Fruit fly (Drosophila melanogaster) whole organism, adult: ENCODE measurements around the gene CG7251.

Experiments
- CG12768 ChIP-seq: fragments of 200-800 bp; sonication (Bioruptor generic); optimal IDR thresholded peaks from 2 replicates; lab custom pipeline; 2017; ENCODE audit warnings: missing biosample characterization, missing genetic modification characterization, mild to moderate bottlenecking, moderate library complexity, missing genetic modification reagents
- CG1620 ChIP-seq: fragments of 200-800 bp; sonication (Bioruptor generic); optimal IDR thresholded peaks from 2 replicates; lab custom pipeline; 2016; ENCODE audit warnings: missing biosample characterization, missing genetic modification characterization
- Hr96 ChIP-seq: fragments of 200-800 bp; sonication (Bioruptor generic); optimal IDR thresholded peaks from 2 replicates; lab custom pipeline; 2016; ENCODE audit warnings: missing biosample characterization, missing genetic modification characterization
- Mnt ChIP-seq: fragments of 200-800 bp; sonication (Bioruptor generic); optimal IDR thresholded peaks from 2 replicates; lab custom pipeline; 2016; ENCODE audit warnings: missing biosample characterization, mild to moderate bottlenecking, missing genetic modification characterization
- cnc ChIP-seq, 2 experiments: fragments of >200 bp; optimal IDR thresholded peaks; 2 replicates each; lab custom pipeline; 2017
- kay ChIP-seq: fragments of 200-800 bp; sonication (Bioruptor generic); peaks from one replicate; lab custom pipeline; 2016; ENCODE audit warnings: missing biosample characterization, missing genetic modification characterization, borderline replicate concordance
- pad ChIP-seq: fragments of 200-800 bp; sonication (Bioruptor generic); optimal IDR thresholded peaks from 3 replicates; lab custom pipeline; 2017; ENCODE audit warnings: missing biosample characterization, missing genetic modification characterization, mild to moderate bottlenecking, moderate library complexity, missing genetic modification reagents
- tj ChIP-seq: fragments of 200-800 bp; sonication (Bioruptor generic); optimal IDR thresholded peaks from 3 replicates; lab custom pipeline; 2017; ENCODE audit warnings: missing biosample characterization, mild to moderate bottlenecking, missing genetic modification characterization, moderate library complexity
- toe ChIP-seq: fragments of 200-800 bp; sonication (Bioruptor generic); optimal IDR thresholded peaks from 2 replicates; lab custom pipeline; 2016; ENCODE audit warnings: missing biosample characterization, missing genetic modification characterization

DNA sequence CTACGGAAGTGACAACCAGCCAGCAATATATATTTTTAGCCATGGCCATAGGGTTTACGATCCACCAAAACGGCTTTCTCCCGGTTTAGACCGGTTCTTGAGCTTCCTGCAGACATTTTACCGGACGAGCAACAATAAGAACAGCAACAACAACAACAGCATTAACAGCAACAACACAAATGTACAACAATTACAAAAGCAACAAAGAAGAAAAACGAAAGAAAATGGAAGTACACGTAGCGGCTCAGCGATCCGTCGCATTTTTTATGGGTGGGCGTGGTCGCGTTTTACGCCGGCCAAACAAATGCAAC lies 42.1 kb downstream of the CG7251 start:
- TF ChIP-seq tj (GFP tag; lab: Kevin White, UChicago), result no peak
- no peak for TF ChIP-seq cnc (optimal IDR thresholded peaks at IDR 0.05; lab: Kevin White, UChicago)
- TF ChIP-seq CG12768, result no peak
- TF ChIP-seq Mnt, result no peak
- TF ChIP-seq toe (GFP tag; lab: Kevin White, UChicago), result no peak
- TF ChIP-seq pad (GFP tag; lab: Kevin White, UChicago), result no peak
- TF ChIP-seq Hr96 (GFP tag; lab: Kevin White, UChicago), result no peak
- TF ChIP-seq CG1620, result no peak
- no peak for TF ChIP-seq kay (GFP tag; lab: Kevin White, UChicago)
